Worm (Caenorhabditis elegans): Measurements from ENCODE around the gene kin-36.

Gene kin-36

ce11 chrIV:4645243-4645642 is 33.6 kb upstream of the kin-36 start:
- no peak for TF ChIP-seq ZK546.5 (tag; optimal IDR thresholded peaks at IDR 0.05)
- TF ChIP-seq ceh-82 (tag; optimal IDR thresholded peaks at IDR 0.05), result no peak
- TF ChIP-seq nhr-12 (tag; optimal IDR thresholded peaks at IDR 0.05), result no peak
- no peak for TF ChIP-seq nhr-10 (tag; optimal IDR thresholded peaks at IDR 0.05)
- no peak for TF ChIP-seq unc-39 (tag; optimal IDR thresholded peaks at IDR 0.05)
- TF ChIP-seq ztf-4 (tag; optimal IDR thresholded peaks at IDR 0.05), result no peak
- no peak for TF ChIP-seq elt-3 (tag; optimal IDR thresholded peaks at IDR 0.05)
- TF ChIP-seq ztf-1 (GFP tag; conservative IDR thresholded peaks at IDR 0.05), result no peak
- no peak for TF ChIP-seq snpc-4 (tag; optimal IDR thresholded peaks at IDR 0.05)
- TF ChIP-seq F13H6.1 (tag; optimal IDR thresholded peaks at IDR 0.05), result no peak
- TF ChIP-seq mdl-1 (tag; optimal IDR thresholded peaks at IDR 0.05), result no peak
- TF ChIP-seq nhr-77 (tag; optimal IDR thresholded peaks at IDR 0.05), result no peak
- TF ChIP-seq elt-1 (tag; optimal IDR thresholded peaks at IDR 0.05), result no peak
- no peak for TF ChIP-seq nhr-6 (tag; optimal IDR thresholded peaks at IDR 0.05)
- TF ChIP-seq lin-13 (GFP tag; optimal IDR thresholded peaks at IDR 0.05), result no peak
- no peak for TF ChIP-seq R02D3.7 (tag; optimal IDR thresholded peaks at IDR 0.05)
- TF ChIP-seq crh-2 (tag; optimal IDR thresholded peaks at IDR 0.05), result no peak
- TF ChIP-seq blmp-1 (tag; optimal IDR thresholded peaks at IDR 0.05; ENCODE audit: insufficient read depth), result no peak
- no peak for TF ChIP-seq nhr-237 (tag; optimal IDR thresholded peaks at IDR 0.05)

ce11 chrIV:4647385-4647784 is 31.4 kb upstream of the kin-36 start, which contains the start of gene F29B9.8:
Gene F29B9.8, plus strand, starts transcription at chrIV:4647685.
- TF ChIP-seq skn-1 (tag; optimal IDR thresholded peaks at IDR 0.05) (no peak), fos-1 (tag; optimal IDR thresholded peaks at IDR 0.05) (no peak), aly-2 (tag; optimal IDR thresholded peaks at IDR 0.05) (no peak), nhr-25 (tag; optimal IDR thresholded peaks at IDR 0.05) (no peak), ZK546.5 (tag; optimal IDR thresholded peaks at IDR 0.05) (no peak), zag-1 (tag; optimal IDR thresholded peaks at IDR 0.05) (no peak), elt-3 (tag; optimal IDR thresholded peaks at IDR 0.05) (no peak), peb-1 (tag; optimal IDR thresholded peaks at IDR 0.05) (no peak), mbf-1 (tag; optimal IDR thresholded peaks at IDR 0.05) (no peak), ama-1 (optimal IDR thresholded peaks at IDR 0.05) (no peak), mdl-1 (tag; optimal IDR thresholded peaks at IDR 0.05) (no peak), ztf-1 (GFP tag; conservative IDR thresholded peaks at IDR 0.05) (no peak), C34F6.9 (tag; optimal IDR thresholded peaks at IDR 0.05) (no peak), lin-39 (tag; optimal IDR thresholded peaks at IDR 0.05) (no peak), nhr-12 (tag; optimal IDR thresholded peaks at IDR 0.05) (no peak), blmp-1 (tag; optimal IDR thresholded peaks at IDR 0.05; ENCODE audit: insufficient read depth) (no peak)

- TF ChIP-seq unc-55 (GFP tag; optimal IDR thresholded peaks at IDR 0.05), result no peak
- no peak for TF ChIP-seq peb-1 (tag; optimal IDR thresholded peaks at IDR 0.05)
- TF ChIP-seq fos-1 (tag; optimal IDR thresholded peaks at IDR 0.05), result no peak
- no peak for TF ChIP-seq unc-62 (GFP tag; optimal IDR thresholded peaks at IDR 0.05)
- no peak for TF ChIP-seq elt-1 (tag; optimal IDR thresholded peaks at IDR 0.05)
- TF ChIP-seq mab-5 (tag; optimal IDR thresholded peaks at IDR 0.05), result no peak
- TF ChIP-seq gmeb-1 (tag; optimal IDR thresholded peaks at IDR 0.05), result no peak
- no peak for TF ChIP-seq nhr-6 (tag; optimal IDR thresholded peaks at IDR 0.05)
- TF ChIP-seq mdl-1 (tag; optimal IDR thresholded peaks at IDR 0.05), result no peak
- no peak for TF ChIP-seq ztf-4 (tag; optimal IDR thresholded peaks at IDR 0.05)
- TF ChIP-seq lin-11 (tag; optimal IDR thresholded peaks at IDR 0.05), result no peak
- TF ChIP-seq ztf-11 (tag; optimal IDR thresholded peaks at IDR 0.05), result no peak
- no peak for TF ChIP-seq dmd-4 (tag; optimal IDR thresholded peaks at IDR 0.05)
- no peak for TF ChIP-seq mbf-1 (tag; optimal IDR thresholded peaks at IDR 0.05)
These were observed 29.4 kb upstream of the kin-36 start, which contains the start of gene F29B9.7 for ce11 chrIV:4649460-4649859. Gene F29B9.7, plus strand, starts transcription at chrIV:4649760.

ce11 chrIV:4650624-4651094 is 28.2 kb upstream of the kin-36 start, which contains the start of gene ubc-9:
Gene ubc-9, plus strand, starts transcription at chrIV:4651044.
- no peak for TF ChIP-seq sem-4 (tag; optimal IDR thresholded peaks at IDR 0.05)
- peak; percentile 76 for TF ChIP-seq C34F6.9 (tag; optimal IDR thresholded peaks at IDR 0.05)
- no peak for TF ChIP-seq mdl-1 (tag; optimal IDR thresholded peaks at IDR 0.05)
- peak; percentile 46 for TF ChIP-seq mab-5 (tag; optimal IDR thresholded peaks at IDR 0.05)
- TF ChIP-seq ztf-11 (tag; optimal IDR thresholded peaks at IDR 0.05), result no peak
- no peak for TF ChIP-seq blmp-1 (tag; optimal IDR thresholded peaks at IDR 0.05; ENCODE audit: insufficient read depth)
- TF ChIP-seq nhr-25 (tag; optimal IDR thresholded peaks at IDR 0.05), result peak; percentile 55
- no peak for TF ChIP-seq nhr-12 (tag; optimal IDR thresholded peaks at IDR 0.05)
- no peak for TF ChIP-seq nhr-237 (tag; optimal IDR thresholded peaks at IDR 0.05)
- no peak for TF ChIP-seq aly-2 (tag; optimal IDR thresholded peaks at IDR 0.05)
- peak; percentile 81 for TF ChIP-seq F13H6.1 (tag; optimal IDR thresholded peaks at IDR 0.05)
- TF ChIP-seq nhr-21 (tag; optimal IDR thresholded peaks at IDR 0.05), result peak; percentile 57
- TF ChIP-seq elt-1 (tag; optimal IDR thresholded peaks at IDR 0.05), result no peak
- peak; percentile 63 for TF ChIP-seq ceh-16 (tag; optimal IDR thresholded peaks at IDR 0.05)
- no peak for TF ChIP-seq nhr-77 (tag; optimal IDR thresholded peaks at IDR 0.05)
- no peak for TF ChIP-seq ztf-4 (tag; optimal IDR thresholded peaks at IDR 0.05)
- no peak for TF ChIP-seq elt-3 (tag; optimal IDR thresholded peaks at IDR 0.05)
- no peak for TF ChIP-seq Y55F3AM.14 (GFP tag; optimal IDR thresholded peaks at IDR 0.05)
- peak; percentile 87 for TF ChIP-seq unc-55 (GFP tag; optimal IDR thresholded peaks at IDR 0.05)
- no peak for TF ChIP-seq dmd-4 (tag; optimal IDR thresholded peaks at IDR 0.05)
- TF ChIP-seq sma-9 (GFP tag; optimal IDR thresholded peaks at IDR 0.05), result peak; percentile 49
- no peak for TF ChIP-seq sma-9 (tag; optimal IDR thresholded peaks at IDR 0.05)
- TF ChIP-seq R02D3.7 (tag; optimal IDR thresholded peaks at IDR 0.05), result no peak
- TF ChIP-seq zag-1 (tag; optimal IDR thresholded peaks at IDR 0.05), result peak; percentile 24
- peak; percentile 32 for TF ChIP-seq fos-1 (tag; optimal IDR thresholded peaks at IDR 0.05)
- TF ChIP-seq crh-2 (tag; optimal IDR thresholded peaks at IDR 0.05), result peak; percentile 63
- peak; percentile 74 for TF ChIP-seq ama-1 (optimal IDR thresholded peaks at IDR 0.05)
- no peak for TF ChIP-seq lin-39 (tag; optimal IDR thresholded peaks at IDR 0.05)
- no peak for TF ChIP-seq ceh-82 (tag; optimal IDR thresholded peaks at IDR 0.05)
- TF ChIP-seq lin-11 (tag; optimal IDR thresholded peaks at IDR 0.05), result peak; percentile 44
- TF ChIP-seq lsy-2 (tag; optimal IDR thresholded peaks at IDR 0.05), result peak; percentile 61 to 79
- TF ChIP-seq snpc-4 (tag; optimal IDR thresholded peaks at IDR 0.05), result no peak
- TF ChIP-seq skn-1 (tag; optimal IDR thresholded peaks at IDR 0.05), result peak; percentile 41
- TF ChIP-seq gmeb-1 (tag; optimal IDR thresholded peaks at IDR 0.05), result peak; percentile 75

All from whole organism, L2 larva.